Worm (Caenorhabditis elegans): ENCODE data around the gene htrl-1.

htrl-1 gene

ce11 chrV:11506347-11506746, 10.2 kb upstream of the htrl-1 start (continued):
- TF ChIP-seq nhr-12 (tag; optimal IDR thresholded peaks at IDR 0.05) (no peak), dsc-1 (tag; optimal IDR thresholded peaks at IDR 0.05) (peak; percentile 98), hlh-17 (GFP tag; optimal IDR thresholded peaks at IDR 0.05; ENCODE audit: borderline replicate concordance) (no peak), pax-3 (tag; optimal IDR thresholded peaks at IDR 0.05) (no peak), snpc-4 (tag; optimal IDR thresholded peaks at IDR 0.05) (no peak), unc-86 (tag; optimal IDR thresholded peaks at IDR 0.05) (no peak), ces-1 (GFP tag; optimal IDR thresholded peaks at IDR 0.05) (no peak), aha-1 (tag; optimal IDR thresholded peaks at IDR 0.05) (no peak), fkh-4 (tag; optimal IDR thresholded peaks at IDR 0.05; ENCODE audit: borderline replicate concordance) (peak; percentile 85), nhr-77 (tag; optimal IDR thresholded peaks at IDR 0.05) (no peak), rnt-1 (tag; optimal IDR thresholded peaks at IDR 0.05) (peak; percentile 61), nhr-85 (tag) (no peak), fkh-10 (GFP tag; optimal IDR thresholded peaks at IDR 0.05) (no peak), hlh-4 (tag; optimal IDR thresholded peaks at IDR 0.05) (no peak), blmp-1 (tag; optimal IDR thresholded peaks at IDR 0.05) (no peak), isw-1 (GFP tag; IDR thresholded peaks at IDR 0.05) (no peak), Y116A8C.19 (tag; optimal IDR thresholded peaks at IDR 0.05; ENCODE audit: borderline replicate concordance) (no peak), aly-2 (tag; optimal IDR thresholded peaks at IDR 0.05) (no peak), unc-30 (tag; optimal IDR thresholded peaks at IDR 0.05) (no peak), egl-13 (tag; optimal IDR thresholded peaks at IDR 0.05) (no peak), zip-4 (GFP tag; optimal IDR thresholded peaks at IDR 0.05) (no peak), unc-62 (GFP tag; optimal IDR thresholded peaks at IDR 0.05) (no peak), nhr-19 (GFP tag; conservative IDR thresholded peaks at IDR 0.05) (peak; percentile 48), mab-9 (GFP tag; IDR thresholded peaks at IDR 0.05) (no peak), nhr-11 (tag; optimal IDR thresholded peaks at IDR 0.05) (no peak), pqm-1 (tag; optimal IDR thresholded peaks at IDR 0.05) (no peak), unc-130 (tag; optimal IDR thresholded peaks at IDR 0.05) (peak; percentile 27), elt-2 (tag; optimal IDR thresholded peaks at IDR 0.05) (no peak), nhr-28 (tag; optimal IDR thresholded peaks at IDR 0.05) (no peak), ztf-11 (tag; optimal IDR thresholded peaks at IDR 0.05) (no peak), efl-1 (optimal IDR thresholded peaks at IDR 0.05) (peak in 1 of 2 experiments; percentile 18), efl-1 (GFP tag; optimal IDR thresholded peaks at IDR 0.05 in 1 of 2) (no peak), ceh-63 (GFP tag; optimal IDR thresholded peaks at IDR 0.05) (no peak), nhr-90 (tag; optimal IDR thresholded peaks at IDR 0.05; ENCODE audit: poor library complexity) (no peak), elt-3 (tag; optimal IDR thresholded peaks at IDR 0.05) (no peak), C04F5.9 (tag; optimal IDR thresholded peaks at IDR 0.05) (no peak), fos-1 (tag; optimal IDR thresholded peaks at IDR 0.05) (no peak), mep-1 (tag; optimal IDR thresholded peaks at IDR 0.05) (peak; percentile 43), C16A3.4 (tag; optimal IDR thresholded peaks at IDR 0.05) (no peak), nhr-71 (tag; optimal IDR thresholded peaks at IDR 0.05) (peak; percentile 72), lin-39 (tag; optimal IDR thresholded peaks at IDR 0.05) (no peak), efl-3 (GFP tag; optimal IDR thresholded peaks at IDR 0.05) (no peak), alr-1 (tag; optimal IDR thresholded peaks at IDR 0.05; ENCODE audit: borderline replicate concordance) (no peak), zag-1 (tag; optimal IDR thresholded peaks at IDR 0.05) (no peak), sox-4 (tag; optimal IDR thresholded peaks at IDR 0.05) (no peak), lin-15B (tag; optimal IDR thresholded peaks at IDR 0.05) (no peak)

Data from whole organism, L1 larva.